Fruit fly (Drosophila melanogaster): Measurements from ENCODE around the gene CG14244.

dm6 chr3R:26693490-26693889, 32.4 kb upstream of the CG14244 start, which contains the start of gene TwdlQ:
- TF ChIP-seq CG8478 (optimal IDR thresholded peaks at IDR 0.05) (no peak), CTCF (optimal IDR thresholded peaks at IDR 0.05) (no peak)
